Worm (Caenorhabditis elegans): Measurements from ENCODE around the gene mec-12.

The mec-12 gene

DNA sequence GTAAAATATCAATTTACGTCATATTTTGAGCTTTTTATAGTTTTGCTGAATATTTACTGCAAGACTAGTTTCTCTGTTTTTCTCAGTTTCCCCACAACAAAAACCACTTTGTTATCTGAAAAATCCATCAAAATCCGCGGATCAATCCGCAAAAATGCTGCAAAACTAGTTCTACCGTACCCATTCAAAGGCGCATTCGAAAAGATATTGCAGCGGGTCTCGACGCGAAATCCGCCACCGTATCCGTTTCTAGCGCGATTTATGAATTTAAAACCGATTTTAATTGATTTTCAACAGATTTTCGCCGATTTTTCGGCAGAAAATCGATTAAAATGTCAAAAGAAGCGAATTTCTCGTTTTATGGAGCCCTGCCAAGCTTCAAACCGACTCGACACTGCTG, 32.3 kb upstream of the mec-12 start, which contains the start of gene R148.4:
Gene R148.4 (plus strand): TSS at position 211 of the 400 bp plus-strand sequence.
- TF ChIP-seq sea-2 (GFP tag; optimal IDR thresholded peaks at IDR 0.05) (no peak), R02D3.7 (tag; optimal IDR thresholded peaks at IDR 0.05) (no peak), egl-27 (tag; optimal IDR thresholded peaks at IDR 0.05) (no peak), ceh-28 (tag; optimal IDR thresholded peaks at IDR 0.05) (no peak), mml-1 (tag; optimal IDR thresholded peaks at IDR 0.05) (no peak), nhr-28 (tag; optimal IDR thresholded peaks at IDR 0.05) (no peak), pqm-1 (tag; optimal IDR thresholded peaks at IDR 0.05) (no peak), nhr-76 (tag; optimal IDR thresholded peaks at IDR 0.05) (no peak), fkh-10 (GFP tag; optimal IDR thresholded peaks at IDR 0.05) (no peak), nhr-12 (tag; optimal IDR thresholded peaks at IDR 0.05) (no peak), zag-1 (tag; optimal IDR thresholded peaks at IDR 0.05) (no peak), daf-12 (tag; optimal IDR thresholded peaks at IDR 0.05) (no peak), elt-3 (tag; optimal IDR thresholded peaks at IDR 0.05) (no peak), ceh-82 (tag; optimal IDR thresholded peaks at IDR 0.05) (no peak)

DNA sequence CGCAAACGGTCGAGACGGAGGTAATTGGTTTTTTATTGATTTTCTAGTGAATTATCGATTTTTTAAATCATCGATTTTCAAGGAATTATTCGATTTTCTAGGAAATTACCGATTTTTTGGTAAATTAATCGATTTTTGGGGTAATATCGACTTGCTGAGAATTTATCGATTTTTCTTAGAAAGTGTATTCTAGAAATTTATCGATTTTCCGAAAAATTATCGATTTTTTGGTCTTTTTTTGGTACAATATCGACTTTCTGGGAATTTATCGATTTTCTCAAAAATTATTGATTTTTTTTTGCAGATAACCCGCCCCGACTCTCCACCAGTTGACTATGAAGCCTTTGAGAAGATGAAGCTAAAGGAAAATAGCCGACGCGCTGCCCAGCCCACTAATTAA, 31.5 kb upstream of the mec-12 start:
- TF ChIP-seq ceh-28 (tag; optimal IDR thresholded peaks at IDR 0.05) (peak; percentile 97), nhr-67 (tag; optimal IDR thresholded peaks at IDR 0.05) (no peak), pqm-1 (tag; optimal IDR thresholded peaks at IDR 0.05) (no peak), ceh-9 (tag; optimal IDR thresholded peaks at IDR 0.05) (no peak), elt-1 (tag; optimal IDR thresholded peaks at IDR 0.05) (no peak), ZK546.5 (tag; optimal IDR thresholded peaks at IDR 0.05) (no peak)

DNA sequence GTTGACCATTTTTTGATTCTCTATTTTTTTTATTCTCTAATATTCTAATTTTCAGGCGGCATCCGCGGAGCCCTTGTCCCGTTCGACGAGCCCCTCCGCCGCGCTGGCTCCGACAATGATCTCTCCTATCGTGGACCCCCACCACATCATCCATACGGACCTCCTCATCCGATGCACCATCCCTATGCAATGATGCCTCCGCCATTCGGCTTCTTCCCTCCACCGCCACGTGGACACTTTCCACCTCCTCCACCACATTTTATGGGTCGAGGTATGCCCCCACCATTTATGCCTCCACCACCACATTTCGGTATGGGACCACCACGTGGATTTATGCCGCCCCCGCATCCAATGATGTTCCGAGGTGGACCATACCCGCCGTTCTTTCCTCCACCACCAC, 30.2 kb upstream of the mec-12 start:
- no peak for TF ChIP-seq elt-2 (tag; optimal IDR thresholded peaks at IDR 0.05)

DNA sequence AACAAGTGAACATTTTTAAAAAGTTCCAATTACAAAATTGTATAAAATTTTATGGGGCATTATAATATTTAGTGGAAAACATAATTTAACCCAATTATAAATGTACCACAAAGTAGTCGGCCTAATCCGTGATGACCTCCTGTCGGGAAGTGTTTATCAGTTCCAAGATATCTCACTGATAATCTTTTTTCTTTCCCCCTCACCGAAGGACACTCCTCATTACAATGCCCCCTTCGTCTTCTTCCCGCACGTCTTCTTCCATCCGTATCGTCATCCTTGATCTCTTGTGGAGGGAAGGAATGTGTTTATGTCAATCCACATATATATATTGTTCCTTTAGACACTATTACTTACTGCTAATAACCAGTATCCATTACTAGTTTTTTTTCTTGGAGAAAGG, 26.3 kb upstream of the mec-12 start, which contains the start of gene R148.5:
Gene R148.5 (plus strand): TSS at position 331 of the 400 bp plus-strand sequence.
- TF ChIP-seq elt-1 (tag; optimal IDR thresholded peaks at IDR 0.05) = peak; percentile 14
- TF ChIP-seq nhr-25 (tag; optimal IDR thresholded peaks at IDR 0.05) = no peak
- TF ChIP-seq snpc-4 (tag; optimal IDR thresholded peaks at IDR 0.05) = no peak
- TF ChIP-seq tbx-2 (tag; optimal IDR thresholded peaks at IDR 0.05) = no peak
- TF ChIP-seq R02D3.7 (tag; optimal IDR thresholded peaks at IDR 0.05) = no peak
- no peak for TF ChIP-seq hmg-11 (tag; optimal IDR thresholded peaks at IDR 0.05)
- TF ChIP-seq daf-12 (tag; optimal IDR thresholded peaks at IDR 0.05) = no peak
- no peak for TF ChIP-seq ceh-28 (tag; optimal IDR thresholded peaks at IDR 0.05)
- no peak for TF ChIP-seq nhr-12 (tag; optimal IDR thresholded peaks at IDR 0.05)

DNA sequence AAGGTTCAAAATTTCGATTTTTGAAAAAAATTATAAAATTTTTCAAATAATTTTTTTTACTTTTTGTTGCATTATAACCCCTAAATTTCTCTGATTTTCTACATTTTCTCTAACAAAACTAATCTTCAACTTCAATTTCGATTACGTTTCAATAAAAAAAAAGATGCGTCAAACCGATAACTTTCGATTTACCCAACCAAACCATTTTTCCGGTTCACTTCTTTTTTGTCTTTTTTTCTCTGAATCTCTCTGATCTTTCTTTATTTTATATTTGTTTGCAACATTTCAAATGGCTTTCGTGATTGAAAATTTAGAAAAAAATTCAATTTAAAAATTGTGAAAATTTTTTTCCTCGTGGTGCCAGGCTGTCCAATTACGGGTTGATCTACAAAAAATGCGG, 24.4 kb upstream of the mec-12 start:
- no peak for TF ChIP-seq ztf-11 (tag; optimal IDR thresholded peaks at IDR 0.05)
- no peak for TF ChIP-seq aly-2 (tag; optimal IDR thresholded peaks at IDR 0.05)

DNA sequence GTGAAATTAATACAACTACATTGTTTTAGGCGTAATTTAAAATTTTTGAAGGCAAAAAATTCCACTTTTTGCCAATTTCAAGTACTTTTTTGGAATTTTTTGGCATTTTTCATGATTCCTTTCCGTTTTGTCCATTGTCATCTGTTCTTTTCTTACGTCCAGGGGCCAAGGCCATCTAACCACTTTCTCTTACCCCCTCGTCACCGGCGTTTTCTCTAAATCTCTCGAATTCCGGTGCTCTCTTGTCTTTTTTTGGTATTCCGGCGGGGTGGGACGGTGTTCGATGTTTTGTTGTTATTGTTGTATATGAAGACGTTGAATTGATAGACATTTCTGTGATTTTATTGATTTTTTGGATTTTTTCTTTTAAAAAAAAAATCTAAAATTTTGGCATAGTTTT, 22.6 kb upstream of the mec-12 start:
- TF ChIP-seq tbx-2 (tag; optimal IDR thresholded peaks at IDR 0.05) (no peak), nhr-23 (tag; optimal IDR thresholded peaks at IDR 0.05) (peak; percentile 64), nhr-25 (tag; optimal IDR thresholded peaks at IDR 0.05) (peak; percentile 80)

DNA sequence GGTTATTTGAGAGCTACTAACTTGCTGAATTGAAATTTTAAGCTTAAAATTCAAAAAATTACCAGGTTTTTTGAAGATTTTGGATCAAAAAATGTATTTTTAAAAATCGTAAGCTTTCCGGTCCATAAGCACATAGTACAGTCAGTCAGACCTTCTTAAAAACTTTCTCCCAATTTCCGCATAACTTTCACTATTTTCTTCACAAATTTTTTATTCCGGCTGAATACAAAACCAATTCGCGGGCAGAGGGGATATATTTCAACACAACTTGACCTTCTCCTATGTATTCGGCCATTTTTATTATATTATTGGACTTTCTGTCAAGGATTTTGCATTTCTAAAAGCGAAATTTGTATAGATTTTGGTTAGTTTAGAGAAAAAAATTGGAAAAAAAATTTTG, 21.5 kb upstream of the mec-12 start:
- TF ChIP-seq R02D3.7 (tag; optimal IDR thresholded peaks at IDR 0.05) = no peak
- TF ChIP-seq elt-1 (tag; optimal IDR thresholded peaks at IDR 0.05) = no peak
- no peak for TF ChIP-seq nhr-25 (tag; optimal IDR thresholded peaks at IDR 0.05)
- no peak for TF ChIP-seq nhr-12 (tag; optimal IDR thresholded peaks at IDR 0.05)

DNA sequence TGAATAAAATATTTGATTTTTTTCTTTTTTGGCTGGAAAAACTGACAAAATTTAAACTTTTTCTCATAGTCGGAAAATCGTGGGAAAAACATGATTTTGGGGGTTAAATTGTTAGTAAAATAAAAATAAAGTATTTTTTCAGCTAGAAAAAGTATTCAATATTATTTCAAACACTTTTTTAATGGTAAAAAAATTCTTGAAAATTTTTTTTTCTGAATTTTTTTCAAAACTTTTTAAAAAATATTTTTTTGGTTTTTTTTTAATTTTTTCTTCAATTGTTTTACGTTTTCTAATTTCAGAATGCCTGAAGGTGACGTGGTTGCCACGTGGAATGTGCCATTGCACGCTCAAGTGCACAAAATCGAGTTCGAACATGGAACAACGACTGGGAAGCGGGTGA, 15.9 kb upstream of the mec-12 start, which contains the start of gene C44B11.1:
Gene C44B11.1 (plus strand): TSS at position 301 of the 400 bp plus-strand sequence.
- no peak for TF ChIP-seq nhr-28 (tag; optimal IDR thresholded peaks at IDR 0.05)
- no peak for TF ChIP-seq lin-39 (tag; optimal IDR thresholded peaks at IDR 0.05)
- TF ChIP-seq unc-39 (tag; optimal IDR thresholded peaks at IDR 0.05) = no peak
